Worm (Caenorhabditis elegans) whole organism, early embryonic: ENCODE data around the gene pqn-35.

ENCODE experiments used
- B0310.2 ChIP-seq: sonication (generic microtip); optimal IDR thresholded peaks from 2 replicates; lab custom pipeline; 2016; ENCODE audit warnings: mild to moderate bottlenecking, missing genetic modification characterization, missing compliant biosample characterization
- aly-1 ChIP-seq: sonication (generic microtip); optimal IDR thresholded peaks from 2 replicates; lab custom pipeline; 2016; ENCODE audit warnings: missing genetic modification characterization, missing compliant biosample characterization
- ama-1 ChIP-seq: fragments of 150-350 bp; optimal IDR thresholded peaks from 2 replicates; lab custom pipeline; 2014
- ceh-13 ChIP-seq: fragments of 200-800 bp; sonication (Bioruptor generic); optimal IDR thresholded peaks from 2 replicates; lab custom pipeline; 2018; ENCODE audit warnings: mild to moderate bottlenecking, missing genetic modification characterization, missing compliant biosample characterization
- ceh-36 ChIP-seq: sonication (generic microtip); optimal IDR thresholded peaks from 2 replicates; lab custom pipeline; 2016; ENCODE audit warnings: missing genetic modification characterization, inconsistent platforms, missing compliant biosample characterization
- ets-7 ChIP-seq: sonication (generic microtip); optimal IDR thresholded peaks from 2 replicates; lab custom pipeline; 2016; ENCODE audit warnings: missing genotype, missing genetic modification characterization, missing compliant biosample characterization
- flt-1 ChIP-seq: fragments of 200-800 bp; sonication (Bioruptor generic); IDR thresholded peaks from 2 replicates; pipeline ENCODE4 v1.3.6; 2022; ENCODE audit warnings: missing genetic modification characterization, missing compliant biosample characterization
- hnd-1 ChIP-seq: sonication (generic microtip); optimal IDR thresholded peaks from 2 replicates; lab custom pipeline; 2016; ENCODE audit warnings: missing genetic modification characterization, missing compliant biosample characterization
- pes-1 ChIP-seq: fragments of 200-800 bp; sonication (Bioruptor generic); IDR thresholded peaks from 2 replicates; pipeline ENCODE4 v1.3.6; 2022; ENCODE audit warnings: missing genetic modification reagents, missing genetic modification characterization, missing compliant biosample characterization
- scrt-1 ChIP-seq: fragments of 200-800 bp; sonication (Bioruptor generic); IDR thresholded peaks from 2 replicates; pipeline ENCODE4 v1.3.6; 2022; ENCODE audit warnings: missing genetic modification characterization, missing compliant biosample characterization
- sea-1 ChIP-seq: fragments of 200-800 bp; sonication (Bioruptor generic); conservative IDR thresholded peaks from 2 replicates; pipeline ENCODE4 v1.3.6; 2022; ENCODE audit warnings: missing genetic modification characterization, missing compliant biosample characterization
- tbx-37 ChIP-seq: fragments of 200-800 bp; sonication (Bioruptor generic); conservative IDR thresholded peaks from 2 replicates; pipeline ENCODE4 v1.3.6; 2022; ENCODE audit warnings: missing genetic modification reagents, missing genetic modification characterization, missing compliant biosample characterization
- tra-4 ChIP-seq: sonication (generic microtip); optimal IDR thresholded peaks from 2 replicates; lab custom pipeline; 2017; ENCODE audit warnings: missing genetic modification characterization, missing compliant biosample characterization

DNA sequence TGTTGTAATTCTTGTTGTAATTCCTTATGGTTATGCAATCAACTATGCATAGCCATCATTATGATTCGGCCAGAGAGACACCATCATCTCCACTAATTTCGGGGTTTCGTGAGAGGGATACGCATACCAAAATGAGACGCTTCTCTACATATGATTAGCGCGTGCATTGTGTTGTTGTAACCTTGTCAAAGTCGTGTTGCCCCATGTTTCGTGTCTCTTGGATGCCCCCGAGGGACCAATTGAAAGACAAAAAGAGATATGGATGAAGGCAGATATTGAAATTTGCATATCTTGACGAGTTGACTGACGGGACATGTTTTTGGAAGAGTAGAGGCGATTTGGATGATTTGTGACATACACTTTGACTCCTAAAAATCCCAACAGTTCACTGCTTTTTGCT, 33.4 kb upstream of the pqn-35 start:
- TF ChIP-seq ama-1 (no peak), ceh-36 (no peak), pes-1 (no peak), sea-1 (GFP tag; lab: Robert Waterston, UW) (no peak), tra-4 (tag; lab: Kevin White, UChicago) (no peak), hnd-1 (tag; lab: Kevin White, UChicago) (no peak), tbx-37 (GFP tag; lab: Robert Waterston, UW) (no peak), aly-1 (tag; lab: Kevin White, UChicago) (no peak), B0310.2 (tag; lab: Kevin White, UChicago) (no peak), ets-7 (tag; lab: Kevin White, UChicago) (no peak), scrt-1 (GFP tag; lab: Robert Waterston, UW) (no peak), ceh-13 (GFP tag; lab: Kevin White, UChicago) (no peak), flt-1 (GFP tag; lab: Robert Waterston, UW) (0 out of 2 replicates have a peak, but pooled peaks have one; percentile 14)
